Worm (Caenorhabditis elegans) whole organism, midembryonic: ENCODE data around the gene ptr-24.

ENCODE experiments used
- T22C8.4 ChIP-seq: fragments of 200-800 bp; sonication (Bioruptor generic); IDR thresholded peaks from 2 replicates; pipeline ENCODE4 v1.3.6; 2022; ENCODE audit warnings: missing genetic modification characterization, missing compliant biosample characterization
- cog-1 ChIP-seq: sonication (generic microtip); optimal IDR thresholded peaks from 2 replicates; lab custom pipeline; 2016; ENCODE audit warnings: missing genetic modification characterization, missing compliant biosample characterization
- flt-1 ChIP-seq: fragments of 200-800 bp; sonication (Bioruptor generic); IDR thresholded peaks from 2 replicates; pipeline ENCODE4 v1.3.6; 2022; ENCODE audit warnings: missing genetic modification characterization, missing compliant biosample characterization
- klf-2 ChIP-seq: fragments of 200-800 bp; sonication (Bioruptor generic); conservative IDR thresholded peaks from 2 replicates; pipeline ENCODE4 v1.3.6; 2022; ENCODE audit warnings: missing genetic modification reagents, missing genetic modification characterization, missing compliant biosample characterization
- med-1 ChIP-seq: sonication (generic microtip); optimal IDR thresholded peaks from 2 replicates; lab custom pipeline; 2017; ENCODE audit warnings: missing genetic modification characterization, mild to moderate bottlenecking, missing compliant biosample characterization, antibody characterized with exemption, missing genetic modification reagents; ENCODE audit not compliant: insufficient read depth
- ref-1 ChIP-seq: fragments of 200-800 bp; sonication (Bioruptor generic); conservative IDR thresholded peaks from 2 replicates; pipeline ENCODE4 v1.3.6; 2022; ENCODE audit warnings: missing genetic modification reagents, missing genetic modification characterization, missing compliant biosample characterization
- tab-1 ChIP-seq: fragments of 200-800 bp; sonication (Bioruptor generic); IDR thresholded peaks from 2 replicates; pipeline ENCODE4 v1.3.6; 2022; ENCODE audit warnings: missing genetic modification characterization, missing compliant biosample characterization
- ztf-23 ChIP-seq: fragments of 200-800 bp; sonication (Bioruptor generic); IDR thresholded peaks from 2 replicates; pipeline ENCODE4 v1.3.6; 2022; ENCODE audit warnings: missing genetic modification reagents, missing genetic modification characterization, missing compliant biosample characterization
- ztf-29 ChIP-seq: fragments of 200-800 bp; sonication (Bioruptor generic); IDR thresholded peaks from 2 replicates; pipeline ENCODE4 v1.3.6; 2022; ENCODE audit warnings: missing genetic modification reagents, missing genetic modification characterization, missing compliant biosample characterization

Gene ptr-24

DNA sequence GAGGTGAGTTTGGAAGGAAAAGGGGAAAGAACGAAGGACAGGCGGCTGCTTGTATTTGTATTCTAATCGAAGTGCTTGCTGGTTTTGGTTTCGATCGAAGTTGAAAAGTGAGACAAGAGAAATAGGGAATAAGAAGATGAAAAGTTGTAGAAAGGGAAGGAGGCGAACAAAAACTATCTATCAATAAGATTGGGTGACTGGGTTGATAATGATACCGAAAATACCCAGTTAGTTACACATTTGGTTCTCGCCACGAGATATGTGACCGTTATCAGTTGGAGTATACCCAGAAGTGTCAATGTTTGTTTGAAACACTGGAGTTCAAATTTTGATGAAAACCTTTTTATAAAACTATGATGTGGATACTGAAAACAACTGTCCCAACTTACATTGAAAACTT is 30.5 kb downstream of the ptr-24 start:
- TF ChIP-seq med-1 (GFP tag; lab: Kevin White, UChicago), result no peak
- TF ChIP-seq ztf-23 (GFP tag; lab: Robert Waterston, UW), result no peak
- TF ChIP-seq cog-1 (tag; lab: Kevin White, UChicago), result no peak
- no peak for TF ChIP-seq T22C8.4 (GFP tag; lab: Robert Waterston, UW)
- no peak for TF ChIP-seq tab-1 (GFP tag; lab: Robert Waterston, UW)
- TF ChIP-seq klf-2 (GFP tag; lab: Robert Waterston, UW), result no peak
- no peak for TF ChIP-seq flt-1 (GFP tag; lab: Robert Waterston, UW)
- no peak for TF ChIP-seq ref-1 (GFP tag; lab: Robert Waterston, UW)
- no peak for TF ChIP-seq ztf-29

DNA sequence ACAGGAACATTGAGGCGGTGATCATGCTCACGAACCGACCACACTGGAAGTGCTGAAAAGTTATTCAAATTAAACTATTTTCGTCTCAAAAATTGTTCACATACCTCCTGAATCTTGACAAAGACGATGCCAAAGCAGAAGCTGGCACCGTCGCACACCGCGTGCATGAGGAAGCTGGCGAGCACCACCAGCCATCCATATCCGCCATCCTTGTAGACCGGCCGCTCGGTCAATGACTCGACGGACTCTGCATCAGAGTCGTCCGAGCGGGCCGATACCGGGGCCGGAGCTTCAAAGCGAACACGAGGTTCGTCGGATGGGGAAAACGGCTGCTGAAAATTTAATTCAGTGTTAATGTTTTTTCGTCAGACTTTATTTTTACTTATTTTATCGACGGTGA is 38.4 kb downstream of the ptr-24 start:
- no peak for TF ChIP-seq med-1 (GFP tag; lab: Kevin White, UChicago)
- no peak for TF ChIP-seq cog-1 (tag; lab: Kevin White, UChicago)
- no peak for TF ChIP-seq tab-1 (GFP tag; lab: Robert Waterston, UW)
- no peak for TF ChIP-seq klf-2 (GFP tag; lab: Robert Waterston, UW)
- TF ChIP-seq flt-1 (GFP tag; lab: Robert Waterston, UW), result no peak
- no peak for TF ChIP-seq T22C8.4 (GFP tag; lab: Robert Waterston, UW)
- TF ChIP-seq ztf-29, result no peak
- no peak for TF ChIP-seq ref-1 (GFP tag; lab: Robert Waterston, UW)
- no peak for TF ChIP-seq ztf-23 (GFP tag; lab: Robert Waterston, UW)

DNA sequence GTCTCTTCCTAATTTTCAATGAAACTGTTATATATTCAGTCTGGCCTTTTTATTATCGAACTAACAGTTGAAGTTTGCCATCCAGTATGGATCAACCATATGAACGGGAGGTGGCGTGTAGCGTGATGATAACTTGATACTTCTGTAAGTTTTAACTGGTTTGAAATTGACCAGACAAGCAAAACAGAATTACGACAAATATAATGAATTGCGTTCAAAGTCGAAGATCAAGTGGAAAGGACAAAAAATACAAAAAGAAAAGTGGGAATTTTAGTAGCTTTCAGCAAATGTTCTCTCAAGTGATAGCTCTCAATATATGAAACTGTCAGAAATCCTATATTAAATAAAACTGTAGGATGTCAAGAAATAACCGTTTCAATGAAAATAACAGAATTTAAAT is 39.0 kb downstream of the ptr-24 start, which contains the start of the genes C49F8.14 and gem-1:
C49F8.14 (minus strand) TSS at position 99 of the 400 bp plus-strand sequence.
gem-1 (minus strand) TSS at position 142 of the 400 bp plus-strand sequence.
- TF ChIP-seq cog-1 (tag; lab: Kevin White, UChicago) (no peak), T22C8.4 (GFP tag; lab: Robert Waterston, UW) (no peak), flt-1 (GFP tag; lab: Robert Waterston, UW) (no peak), ztf-23 (GFP tag; lab: Robert Waterston, UW) (no peak), tab-1 (GFP tag; lab: Robert Waterston, UW) (no peak), klf-2 (GFP tag; lab: Robert Waterston, UW) (no peak), ref-1 (GFP tag; lab: Robert Waterston, UW) (no peak)

DNA sequence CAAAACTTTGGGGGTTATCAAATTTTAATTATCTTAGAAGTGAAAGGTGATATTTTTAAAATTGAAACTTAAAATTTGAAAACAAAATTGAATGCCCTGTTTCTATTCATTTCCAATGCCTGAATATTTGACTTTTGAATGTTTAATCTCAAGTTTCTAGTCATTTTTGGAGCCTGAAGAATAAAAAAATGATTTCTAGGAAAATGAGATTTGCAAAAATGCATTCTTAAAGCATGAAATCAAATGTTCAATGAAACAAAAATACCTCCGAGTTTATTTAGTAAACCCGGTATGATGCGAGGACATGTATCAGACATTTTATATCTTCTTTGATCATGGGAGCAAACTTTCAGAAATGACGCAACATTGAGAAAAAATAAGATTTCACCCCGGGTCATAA is 41.2 kb downstream of the ptr-24 start:
- TF ChIP-seq ztf-23 (GFP tag; lab: Robert Waterston, UW) (no peak), klf-2 (GFP tag; lab: Robert Waterston, UW) (no peak), ztf-29 (no peak), T22C8.4 (GFP tag; lab: Robert Waterston, UW) (no peak), med-1 (GFP tag; lab: Kevin White, UChicago) (no peak), ref-1 (GFP tag; lab: Robert Waterston, UW) (no peak), tab-1 (GFP tag; lab: Robert Waterston, UW) (no peak), cog-1 (tag; lab: Kevin White, UChicago) (no peak), flt-1 (GFP tag; lab: Robert Waterston, UW) (no peak)

DNA sequence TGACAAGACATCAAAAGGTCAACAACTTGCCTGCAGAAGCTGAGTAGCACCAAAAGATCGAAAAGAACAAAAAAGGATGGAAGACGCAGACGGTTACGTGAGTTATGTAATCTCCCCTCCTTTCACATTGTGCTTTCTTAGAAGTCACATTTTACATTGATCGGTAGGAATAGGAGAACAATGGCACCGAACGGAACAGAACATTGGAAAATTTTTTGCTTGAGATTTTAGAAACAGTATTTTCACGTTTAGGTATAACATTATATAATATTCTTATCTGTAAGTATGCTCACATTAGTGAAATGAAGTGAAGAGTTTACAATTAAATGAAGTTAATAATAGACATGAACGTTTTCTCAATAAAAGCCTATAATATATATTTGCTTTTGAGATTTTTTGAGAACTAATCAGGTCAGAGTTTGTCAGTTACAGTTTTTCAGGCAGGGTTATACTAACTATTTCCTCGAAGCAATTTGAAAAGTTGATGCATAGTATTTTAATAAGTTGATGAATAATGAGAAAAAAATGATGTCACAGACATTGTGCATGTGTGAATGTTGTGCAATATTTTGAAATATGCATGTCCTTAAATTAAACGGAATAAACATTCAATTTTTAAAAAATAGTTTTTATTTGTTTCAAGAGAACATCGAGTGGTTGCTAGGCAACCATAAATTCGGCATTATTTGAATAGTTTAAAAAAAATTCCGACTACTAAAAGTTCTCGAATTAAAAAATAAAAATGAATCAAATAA is 43.3 kb downstream of the ptr-24 start:
- TF ChIP-seq flt-1 (GFP tag; lab: Robert Waterston, UW), result no peak
- no peak for TF ChIP-seq med-1 (GFP tag; lab: Kevin White, UChicago)
- no peak for TF ChIP-seq ztf-29
- TF ChIP-seq ztf-23 (GFP tag; lab: Robert Waterston, UW), result no peak
- no peak for TF ChIP-seq tab-1 (GFP tag; lab: Robert Waterston, UW)
- no peak for TF ChIP-seq cog-1 (tag; lab: Kevin White, UChicago)

- no peak for TF ChIP-seq flt-1 (GFP tag; lab: Robert Waterston, UW)
- no peak for TF ChIP-seq med-1 (GFP tag; lab: Kevin White, UChicago)
- TF ChIP-seq T22C8.4 (GFP tag; lab: Robert Waterston, UW), result no peak
- no peak for TF ChIP-seq tab-1 (GFP tag; lab: Robert Waterston, UW)
- no peak for TF ChIP-seq ztf-23 (GFP tag; lab: Robert Waterston, UW)
- TF ChIP-seq ref-1 (GFP tag; lab: Robert Waterston, UW), result no peak
- no peak for TF ChIP-seq klf-2 (GFP tag; lab: Robert Waterston, UW)
- no peak for TF ChIP-seq cog-1 (tag; lab: Kevin White, UChicago)
- TF ChIP-seq ztf-29, result no peak
Observed at ce11 chrX:13383273-13383672, 45.4 kb downstream of the ptr-24 start.

DNA sequence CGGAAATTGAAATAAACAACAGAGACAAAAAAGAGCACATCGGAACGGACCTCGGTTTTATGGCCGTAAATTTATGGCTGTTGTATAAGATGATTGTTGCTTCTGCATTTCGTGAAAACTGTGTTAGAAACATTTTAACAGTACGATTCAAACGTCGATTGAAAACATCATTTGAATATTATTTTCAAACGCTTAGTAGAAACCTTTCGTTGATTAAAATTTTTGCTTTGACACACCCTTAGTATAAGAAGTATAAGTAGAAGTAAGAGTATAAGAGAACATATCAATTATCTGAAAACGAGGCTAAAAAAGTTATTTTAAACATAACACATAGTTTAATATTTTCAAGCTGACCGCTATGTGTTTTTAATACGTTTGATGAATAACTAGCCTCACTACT is 46.9 kb downstream of the ptr-24 start:
- TF ChIP-seq ztf-23 (GFP tag; lab: Robert Waterston, UW) (no peak), cog-1 (tag; lab: Kevin White, UChicago) (no peak), ztf-29 (no peak), ref-1 (GFP tag; lab: Robert Waterston, UW) (no peak), klf-2 (GFP tag; lab: Robert Waterston, UW) (no peak), T22C8.4 (GFP tag; lab: Robert Waterston, UW) (no peak), tab-1 (GFP tag; lab: Robert Waterston, UW) (no peak), flt-1 (GFP tag; lab: Robert Waterston, UW) (no peak), med-1 (GFP tag; lab: Kevin White, UChicago) (no peak)

DNA sequence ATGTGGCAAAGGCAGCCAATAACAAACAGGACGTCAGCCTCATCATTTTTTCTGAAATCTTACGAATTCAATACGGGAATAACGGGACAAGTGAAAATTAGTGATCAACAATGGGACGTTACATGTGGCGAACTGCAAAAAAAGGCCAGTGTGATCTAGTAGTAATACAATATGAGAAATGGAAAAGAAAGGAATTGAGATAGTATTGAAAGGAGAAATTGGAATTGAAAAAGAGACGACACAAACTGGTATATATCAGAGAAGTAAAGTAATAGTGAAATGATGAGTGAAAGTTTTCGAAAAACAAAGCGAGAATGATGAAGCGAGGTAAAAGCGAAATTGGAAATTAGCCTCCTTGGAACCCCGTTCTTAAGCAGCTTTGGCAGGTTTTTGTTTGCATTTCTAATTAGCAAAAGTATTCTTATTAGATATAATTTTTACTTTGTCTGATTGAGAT is 49.7 kb downstream of the ptr-24 start, which contains the start of gene C49F8.3:
C49F8.3 (minus strand) TSS at position 51 of the 457 bp plus-strand sequence.
- no peak for TF ChIP-seq cog-1 (tag; lab: Kevin White, UChicago)
- no peak for TF ChIP-seq klf-2 (GFP tag; lab: Robert Waterston, UW)
- no peak for TF ChIP-seq T22C8.4 (GFP tag; lab: Robert Waterston, UW)

ce11 chrX:13388829-13389228 is 51.0 kb downstream of the ptr-24 start:
- TF ChIP-seq tab-1 (GFP tag; lab: Robert Waterston, UW) (no peak), ref-1 (GFP tag; lab: Robert Waterston, UW) (no peak), ztf-29 (no peak), flt-1 (GFP tag; lab: Robert Waterston, UW) (no peak), T22C8.4 (GFP tag; lab: Robert Waterston, UW) (no peak), med-1 (GFP tag; lab: Kevin White, UChicago) (no peak), cog-1 (tag; lab: Kevin White, UChicago) (no peak), ztf-23 (GFP tag; lab: Robert Waterston, UW) (no peak), klf-2 (GFP tag; lab: Robert Waterston, UW) (no peak)
